Worm (Caenorhabditis elegans): ENCODE measurements around the gene dnc-1.

Gene dnc-1

DNA sequence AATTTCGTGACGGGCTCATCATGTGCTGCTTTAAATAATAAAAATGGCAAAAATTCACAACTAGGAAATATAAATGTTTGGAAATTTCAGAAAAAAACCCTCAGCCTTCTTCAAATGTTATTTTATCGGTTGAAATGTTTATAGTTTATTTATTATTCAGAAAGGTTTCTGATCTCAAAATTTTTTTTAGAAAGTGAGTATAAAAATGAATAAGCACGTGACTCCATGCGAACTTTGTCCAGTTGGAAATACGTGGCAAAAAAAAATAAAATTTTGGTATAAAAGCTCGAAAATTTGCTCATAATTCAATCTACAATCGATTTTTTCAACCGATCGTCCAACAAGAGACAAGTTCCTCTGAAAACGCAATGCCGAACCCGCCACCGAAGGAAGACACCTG is 16.5 kb upstream of the dnc-1 start, which contains the start of gene nsph-3.1:
nsph-3.1 (plus strand) TSS at position 301 of the 400 bp plus-strand sequence.
- TF ChIP-seq unc-62 (GFP tag; optimal IDR thresholded peaks at IDR 0.05) = no peak

DNA sequence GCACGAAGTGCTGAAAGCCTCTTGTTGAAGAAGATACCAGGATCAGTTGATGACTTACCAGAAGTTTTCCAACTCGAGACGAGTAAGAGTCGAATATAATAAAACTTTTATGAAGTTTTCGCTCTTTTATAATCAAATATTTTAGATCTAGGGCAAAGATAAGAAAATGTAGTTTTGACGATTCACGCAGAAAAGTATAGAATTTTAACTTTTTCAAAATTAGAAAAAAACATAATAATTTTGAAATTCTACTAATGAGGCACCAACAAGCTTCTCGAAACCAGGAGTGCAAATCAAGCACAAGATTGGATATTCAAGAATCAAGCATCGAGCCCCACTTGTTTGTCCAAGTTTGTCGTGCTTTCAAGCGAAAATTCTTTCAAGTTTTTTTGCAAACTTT is 15.8 kb upstream of the dnc-1 start, which contains the start of gene Y69E1A.1:
Y69E1A.1 (minus strand) TSS at position 101 of the 400 bp plus-strand sequence.
- no peak for TF ChIP-seq unc-62 (GFP tag; optimal IDR thresholded peaks at IDR 0.05)

DNA sequence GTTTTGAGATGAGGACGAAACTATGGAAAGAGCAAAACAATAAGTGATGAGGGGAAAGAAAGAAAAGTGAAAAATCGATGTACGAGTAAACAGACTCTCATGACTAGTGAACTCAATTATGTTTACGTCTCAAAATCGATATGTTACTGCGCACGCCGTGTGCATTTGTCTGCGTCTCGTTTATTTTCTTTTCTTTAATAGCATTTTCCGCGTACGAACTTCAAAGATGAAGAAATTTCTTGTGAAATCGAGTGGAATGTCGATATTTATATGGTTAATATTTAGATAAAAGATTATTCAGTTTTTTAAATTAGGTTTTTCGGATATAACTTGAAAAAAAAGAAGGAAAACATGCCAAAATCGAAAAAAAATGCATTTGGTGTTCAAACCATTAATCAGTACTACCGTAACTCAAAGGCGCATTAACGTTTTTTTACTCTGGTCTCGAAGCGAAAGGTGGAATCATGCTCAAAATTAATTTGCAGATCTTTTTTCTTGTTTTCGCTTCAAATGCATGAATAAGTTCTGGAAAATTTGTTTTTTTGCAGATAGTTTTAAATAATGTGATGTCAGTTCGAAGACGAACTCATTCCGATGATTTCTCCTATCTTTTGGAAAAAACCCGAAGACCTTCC is 4.0 kb upstream of the dnc-1 start, which contains the start of gene fic-1:
fic-1 (plus strand) TSS at position 549 of the 635 bp plus-strand sequence.
- no peak for TF ChIP-seq unc-62 (GFP tag; optimal IDR thresholded peaks at IDR 0.05)

DNA sequence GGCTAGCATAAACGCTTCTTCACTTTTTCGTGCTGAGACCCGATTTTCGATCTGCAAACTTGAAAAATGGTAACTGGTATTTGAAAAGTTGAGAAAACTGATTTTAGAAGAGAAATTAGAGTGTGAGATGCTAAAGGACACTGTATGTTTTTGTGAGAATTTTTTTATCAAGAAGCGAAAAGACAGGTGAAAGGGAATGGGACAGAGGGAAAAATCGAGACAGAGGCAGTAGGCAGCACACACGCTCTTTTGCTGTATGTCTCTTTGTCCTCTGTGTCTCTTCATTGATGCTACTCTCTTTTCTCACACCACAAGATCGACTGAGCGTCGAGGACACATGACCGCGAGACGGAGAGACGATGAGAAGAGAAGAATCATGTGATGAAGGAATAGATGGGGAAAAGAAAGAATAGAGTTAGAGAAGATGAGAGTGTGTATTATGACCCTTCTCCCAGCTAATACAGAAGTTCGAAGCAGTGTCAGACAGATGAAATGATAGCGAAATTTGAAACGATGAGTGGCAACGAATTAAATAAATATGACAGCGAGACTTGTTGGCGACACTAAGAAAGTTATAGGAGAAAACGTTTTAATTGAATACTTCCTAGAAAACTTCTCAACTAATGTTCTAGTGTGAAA is 3.0 kb upstream of the dnc-1 start, which contains the start of gene lgg-2:
lgg-2 (minus strand) TSS at position 51 of the 639 bp plus-strand sequence.
- TF ChIP-seq unc-62 (GFP tag; optimal IDR thresholded peaks at IDR 0.05) = no peak

DNA sequence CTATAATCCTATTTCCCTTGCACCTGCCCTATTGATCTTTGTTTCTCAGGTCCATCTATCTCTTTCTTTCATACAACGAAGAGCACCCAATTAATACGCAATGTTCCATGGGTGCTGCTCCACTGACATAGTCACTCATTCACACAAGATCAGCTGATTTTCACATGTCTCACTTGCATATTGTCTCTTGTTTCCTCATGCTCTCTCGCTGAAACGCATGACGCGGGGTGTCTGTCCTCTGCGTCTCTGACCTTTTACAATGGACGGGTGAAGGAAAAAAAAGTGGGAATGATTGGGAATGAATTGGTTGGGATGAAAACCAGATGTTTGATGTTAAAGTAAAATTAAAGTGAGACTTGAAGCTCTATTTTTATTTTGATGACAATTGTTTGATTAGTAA is 2.3 kb upstream of the dnc-1 start:
- no peak for TF ChIP-seq unc-62 (GFP tag; optimal IDR thresholded peaks at IDR 0.05)

- no peak for TF ChIP-seq unc-62 (GFP tag; optimal IDR thresholded peaks at IDR 0.05)
Measured at ce11 chrIV:10934786-10935185, 1.8 kb upstream of the dnc-1 start.

DNA sequence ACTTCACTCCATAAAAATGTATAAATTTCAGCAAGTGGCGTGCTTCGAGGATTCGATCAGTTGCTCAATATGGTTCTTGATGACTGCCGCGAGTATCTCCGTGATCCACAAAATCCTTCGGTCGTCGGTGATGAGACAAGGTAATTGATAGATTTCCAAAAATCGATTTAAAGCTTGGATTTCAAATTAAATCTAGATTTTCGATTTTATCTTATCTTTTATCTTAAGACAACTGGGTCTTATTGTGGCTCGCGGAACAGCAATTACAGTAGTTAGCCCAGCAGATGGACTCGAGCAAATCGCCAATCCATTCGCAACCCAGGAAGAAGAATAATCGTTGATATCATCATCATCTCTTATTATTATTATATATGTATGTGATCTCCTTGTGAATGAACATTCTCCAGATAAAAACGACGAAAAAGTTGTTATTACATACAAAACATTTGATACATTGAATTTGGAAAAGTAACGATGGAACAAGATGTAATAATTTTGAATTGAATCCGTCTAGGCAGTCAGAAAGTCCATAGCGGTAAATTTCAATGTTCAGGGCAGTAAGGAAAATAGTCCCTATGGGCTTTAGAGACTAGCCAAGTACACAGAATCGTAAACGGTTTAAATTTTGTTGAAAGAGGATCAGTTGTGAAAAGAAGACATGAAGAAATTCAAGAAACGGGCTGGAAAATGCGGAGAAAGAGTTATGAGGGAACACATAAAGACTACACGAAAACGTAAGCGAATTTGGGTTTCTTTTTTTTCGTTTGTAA is 959 bp upstream of the dnc-1 start:
- no peak for TF ChIP-seq unc-62 (GFP tag; optimal IDR thresholded peaks at IDR 0.05)

ce11 chrIV:10919770-10920169 is 13.2 kb downstream of the dnc-1 start, which contains the start of gene rbr-2:
Gene rbr-2, plus strand, starts transcription at chrIV:10920070.
- TF ChIP-seq unc-62 (GFP tag; optimal IDR thresholded peaks at IDR 0.05) = no peak

- TF ChIP-seq unc-62 (GFP tag; optimal IDR thresholded peaks at IDR 0.05) = no peak
Measured at ce11 chrIV:10918877-10919560, 14.0 kb downstream of the dnc-1 start.

DNA sequence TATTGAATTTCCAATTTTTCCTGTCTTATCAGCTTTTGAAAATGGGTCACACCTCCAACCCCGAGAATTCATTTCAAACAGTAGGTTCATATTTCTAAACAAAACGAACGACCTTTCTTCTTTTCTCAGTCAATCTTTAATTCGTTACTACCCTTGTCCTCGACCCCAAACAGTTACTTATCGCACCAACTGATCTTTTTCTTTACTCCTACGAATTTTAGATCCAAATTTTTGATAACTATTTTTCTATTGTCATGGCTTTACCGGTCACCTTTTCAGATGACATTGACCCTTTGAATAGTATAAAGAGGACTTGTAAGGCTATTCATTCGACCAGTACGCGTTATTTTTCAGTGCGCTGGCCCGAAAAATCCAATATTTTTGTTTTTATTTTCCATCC is 16.9 kb downstream of the dnc-1 start:
- no peak for TF ChIP-seq unc-62 (GFP tag; optimal IDR thresholded peaks at IDR 0.05)

ce11 chrIV:10915388-10915787 is 17.6 kb downstream of the dnc-1 start, which contains the start of gene ZK593.3:
Gene ZK593.3, plus strand, starts transcription at chrIV:10915688.
- no peak for TF ChIP-seq unc-62 (GFP tag; optimal IDR thresholded peaks at IDR 0.05)

DNA sequence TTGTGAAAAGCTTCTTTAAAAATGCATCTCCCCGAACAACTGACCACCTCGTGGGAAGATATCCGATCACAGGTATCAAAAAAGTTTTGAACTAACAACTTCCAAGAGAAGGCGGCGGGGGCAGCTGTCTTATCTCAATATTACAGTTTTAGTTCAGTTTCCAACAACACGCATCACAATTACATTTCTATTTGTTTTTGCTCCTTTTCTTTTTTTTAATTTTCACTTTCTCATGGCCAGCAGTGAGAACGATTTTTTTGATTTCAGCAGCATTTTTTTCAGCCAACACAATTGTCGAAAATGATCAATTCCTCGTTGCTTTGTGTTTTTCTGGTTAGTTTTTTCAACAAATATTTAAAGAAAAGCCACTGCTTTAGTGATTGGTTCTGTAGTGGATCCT is 19.9 kb downstream of the dnc-1 start, which contains the start of gene ZK593.2:
ZK593.2 (plus strand) TSS at position 301 of the 400 bp plus-strand sequence.
- no peak for TF ChIP-seq unc-62 (GFP tag; optimal IDR thresholded peaks at IDR 0.05)

ce11 chrIV:10909708-10910107 is 23.3 kb downstream of the dnc-1 start, which contains the start of gene pyk-2:
Gene pyk-2, plus strand, starts transcription at chrIV:10909913.
- no peak for TF ChIP-seq unc-62 (GFP tag; optimal IDR thresholded peaks at IDR 0.05)

- TF ChIP-seq unc-62 (GFP tag; optimal IDR thresholded peaks at IDR 0.05) = no peak
Measured at ce11 chrIV:10909206-10909605, 23.8 kb downstream of the dnc-1 start, which contains the start of gene ZK596.2. Gene ZK596.2, minus strand, starts transcription at chrIV:10909306.

ce11 chrIV:10904282-10904681 is 28.7 kb downstream of the dnc-1 start, which contains the start of gene ZK596.3:
Gene ZK596.3, minus strand, starts transcription at chrIV:10904382.
- TF ChIP-seq unc-62 (GFP tag; optimal IDR thresholded peaks at IDR 0.05) = no peak
